Fruit fly (Drosophila melanogaster): ENCODE data around the gene CG13722.

The CG13722 gene

DNA sequence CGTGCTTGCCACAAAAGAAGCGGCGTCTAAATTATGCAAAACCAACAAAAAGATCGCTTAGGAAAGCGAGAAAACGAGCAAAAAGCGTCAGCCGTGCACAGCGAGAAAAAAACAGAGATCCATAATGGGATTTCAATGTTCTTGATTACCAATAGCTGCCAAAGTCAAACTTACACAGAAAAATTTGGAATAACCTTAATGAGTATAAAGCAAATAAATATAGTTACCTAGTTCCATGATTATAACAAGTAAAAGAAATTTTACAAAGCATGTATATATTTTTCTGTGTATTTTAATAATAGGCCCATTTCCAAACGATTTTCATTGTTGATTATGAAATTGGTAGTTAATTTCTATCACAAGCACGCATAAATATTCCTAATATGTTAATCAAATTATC, 43.2 kb upstream of the CG13722 start (continued):
- TF ChIP-seq mld (GFP tag; IDR thresholded peaks at IDR 0.05; ENCODE audit: partially characterized antibody) (no peak), CoRest (tag; optimal IDR thresholded peaks at IDR 0.05) (peak; percentile 31), CG4282 (GFP tag; optimal IDR thresholded peaks at IDR 0.05) (no peak), dimm (GFP tag; IDR thresholded peaks at IDR 0.05) (no peak), Stat92E (GFP tag; optimal IDR thresholded peaks at IDR 0.05) (no peak), vvl (GFP tag; IDR thresholded peaks at IDR 0.05) (peak; percentile 84), CG6765 (GFP tag; optimal IDR thresholded peaks at IDR 0.05) (no peak), esg (GFP tag; conservative IDR thresholded peaks at IDR 0.05) (peak; percentile 44), Dref (GFP tag; IDR thresholded peaks at IDR 0.05) (no peak), CG7987 (GFP tag; optimal IDR thresholded peaks at IDR 0.05) (no peak), az2 (GFP tag; optimal IDR thresholded peaks at IDR 0.05) (no peak), CG16815 (GFP tag; optimal IDR thresholded peaks at IDR 0.05) (no peak), cas (GFP tag; IDR thresholded peaks at IDR 0.05) (no peak), gem (tag; optimal IDR thresholded peaks at IDR 0.05) (peak; percentile 68), CG15601 (tag; optimal IDR thresholded peaks at IDR 0.05) (no peak), slou (GFP tag; optimal IDR thresholded peaks at IDR 0.05) (no peak), Neu2 (GFP tag; optimal IDR thresholded peaks at IDR 0.05; ENCODE audit: borderline replicate concordance) (no peak), hkb (optimal IDR thresholded peaks at IDR 0.05) (no peak), hkb (GFP tag; IDR thresholded peaks at IDR 0.05) (peak; percentile 68), prd (optimal IDR thresholded peaks at IDR 0.05) (no peak), prd (GFP tag; IDR thresholded peaks at IDR 0.05) (no peak), CG32767 (GFP tag; IDR thresholded peaks at IDR 0.05) (no peak), NC2α (GFP tag; optimal IDR thresholded peaks at IDR 0.05) (no peak), CG18599 (GFP tag; optimal IDR thresholded peaks at IDR 0.05) (no peak), CG12659 (GFP tag; optimal IDR thresholded peaks at IDR 0.05) (peak; percentile 1), trem (tag; optimal IDR thresholded peaks at IDR 0.05) (peak; percentile 17), CG14860 (GFP tag; IDR thresholded peaks at IDR 0.05; ENCODE audit: partially characterized antibody) (no peak), Hr39 (optimal IDR thresholded peaks at IDR 0.05) (no peak), CG11456 (GFP tag; IDR thresholded peaks at IDR 0.05) (no peak), mam (GFP tag; optimal IDR thresholded peaks at IDR 0.05) (no peak), seq (GFP tag; IDR thresholded peaks at IDR 0.05) (0 out of 2 replicates have a peak, but pooled peaks have one; percentile 18), HLHmδ (GFP tag; optimal IDR thresholded peaks at IDR 0.05) (no peak), CG7963 (GFP tag; IDR thresholded peaks at IDR 0.05; ENCODE audit: partially characterized antibody) (no peak), inv (GFP tag; IDR thresholded peaks at IDR 0.05; ENCODE audit: partially characterized antibody) (no peak), Sox100B (GFP tag; optimal IDR thresholded peaks at IDR 0.05) (peak; percentile 68), CG4424 (GFP tag; optimal IDR thresholded peaks at IDR 0.05) (peak; percentile 7), CG2889 (GFP tag; IDR thresholded peaks at IDR 0.05) (no peak), Sox102F (GFP tag; optimal IDR thresholded peaks at IDR 0.05) (peak; percentile 75), CG14667 (GFP tag; IDR thresholded peaks at IDR 0.05) (no peak), Med (GFP tag) (peak; percentile 51), Atf3 (GFP tag; optimal IDR thresholded peaks at IDR 0.05) (no peak), zfh1 (GFP tag; IDR thresholded peaks at IDR 0.05) (peak; percentile 39; the same call in 1 of the 3 replicates), CG14014 (GFP tag; IDR thresholded peaks at IDR 0.05) (no peak), CG1602 (GFP tag; optimal IDR thresholded peaks at IDR 0.05) (no peak), fru (optimal IDR thresholded peaks at IDR 0.05) (no peak), ewg (GFP tag; optimal IDR thresholded peaks at IDR 0.05) (peak; percentile 0), CG13424 (tag; optimal IDR thresholded peaks at IDR 0.05) (peak; percentile 58), CG11085 (GFP tag; IDR thresholded peaks at IDR 0.05) (no peak), CG8281 (tag; optimal IDR thresholded peaks at IDR 0.05) (no peak), ATbp (GFP tag; optimal IDR thresholded peaks at IDR 0.05) (peak; percentile 58), sens-2 (GFP tag; IDR thresholded peaks at IDR 0.05) (no peak), CG2875 (GFP tag; optimal IDR thresholded peaks at IDR 0.05) (peak; percentile 1)
